Worm (Caenorhabditis elegans) whole organism, young adult: ENCODE measurements around the gene Y38E10A.17.

Source experiments
- B0019.2 ChIP-seq: fragments of 200-800 bp; sonication (Bioruptor generic); conservative IDR thresholded peaks from 2 replicates; pipeline ENCODE4 v1.3.6; 2022; ENCODE audit warnings: missing genetic modification reagents, missing genetic modification characterization, missing compliant biosample characterization
- C06A6.2 ChIP-seq: fragments of 200-800 bp; sonication (Bioruptor generic); conservative IDR thresholded peaks from 2 replicates; pipeline ENCODE4 v1.3.6; 2022; ENCODE audit warnings: missing genetic modification characterization, missing compliant biosample characterization
- F10E7.11 ChIP-seq: sonication (generic microtip); optimal IDR thresholded peaks from 2 replicates; lab custom pipeline; 2017; ENCODE audit warnings: mild to moderate bottlenecking, missing genetic modification characterization, moderate library complexity, missing compliant biosample characterization
- F22D6.2 ChIP-seq: sonication (generic microtip); optimal IDR thresholded peaks from 2 replicates; lab custom pipeline; 2016; ENCODE audit warnings: mild to moderate bottlenecking, missing genetic modification characterization, missing compliant biosample characterization
- F55B11.4 ChIP-seq: sonication (generic microtip); optimal IDR thresholded peaks from 2 replicates; lab custom pipeline; 2016; ENCODE audit warnings: missing compliant biosample characterization, missing genetic modification characterization, borderline replicate concordance; ENCODE audit not compliant: insufficient read depth
- K11D2.4 ChIP-seq: fragments of 200-800 bp; sonication (Bioruptor generic); IDR thresholded peaks from 2 replicates; pipeline ENCODE4 v1.3.6; 2022; ENCODE audit warnings: missing genetic modification reagents, missing genetic modification characterization, missing compliant biosample characterization
- K12H6.12 ChIP-seq: fragments of 200-800 bp; sonication (Bioruptor generic); optimal IDR thresholded peaks from 2 replicates; lab custom pipeline; 2018; ENCODE audit warnings: mild to moderate bottlenecking, missing genetic modification characterization, missing compliant biosample characterization
- T26A5.8 ChIP-seq: sonication (generic microtip); optimal IDR thresholded peaks from 2 replicates; lab custom pipeline; 2016; ENCODE audit warnings: missing genetic modification characterization, missing compliant biosample characterization
- Y95B8A.8 ChIP-seq: fragments of 200-800 bp; sonication (Bioruptor generic); IDR thresholded peaks from 2 replicates; pipeline ENCODE4 v1.3.6; 2022; ENCODE audit warnings: missing genetic modification reagents, missing genetic modification characterization, missing compliant biosample characterization
- ZK185.1 ChIP-seq: sonication (generic microtip); optimal IDR thresholded peaks from 2 replicates; lab custom pipeline; 2016; ENCODE audit warnings: mild to moderate bottlenecking, missing genetic modification characterization, missing compliant biosample characterization; ENCODE audit not compliant: poor library complexity, severe bottlenecking
- akir-1 ChIP-seq: fragments of 200-800 bp; sonication (Bioruptor generic); optimal IDR thresholded peaks from 2 replicates; lab custom pipeline; 2018; ENCODE audit warnings: mild to moderate bottlenecking, missing genetic modification characterization, moderate library complexity, missing compliant biosample characterization
- aptf-2 ChIP-seq: fragments of 200-800 bp; sonication (Bioruptor generic); conservative IDR thresholded peaks from 2 replicates; pipeline ENCODE4 v1.3.6; 2022; ENCODE audit warnings: missing genetic modification reagents, missing genetic modification characterization, missing compliant biosample characterization
- cebp-1 ChIP-seq, 2 experiments: fragments of 200-800 bp in 1 of 2; sonication (Bioruptor generic) in 1 of 2; sonication (generic microtip) in 1 of 2; IDR thresholded peaks in 1 of 2; optimal IDR thresholded peaks in 1 of 2; 2 replicates each; pipeline versions ENCODE4 v1.3.6 to Lab custom; 2017 to 2022; ENCODE audit warnings: missing compliant biosample characterization in 2 of 2, missing genetic modification characterization in 2 of 2, mild to moderate bottlenecking in 1 of 2, missing genetic modification reagents in 1 of 2, moderate library complexity in 1 of 2
- ceh-91 ChIP-seq: fragments of 200-800 bp; sonication (Bioruptor generic); IDR thresholded peaks from 2 replicates; pipeline ENCODE4 v1.3.6; 2022; ENCODE audit warnings: missing genetic modification reagents, missing genetic modification characterization, missing compliant biosample characterization
- dox-1 ChIP-seq: fragments of 200-800 bp; sonication (Bioruptor generic); IDR thresholded peaks from 2 replicates; pipeline ENCODE4 v1.3.6; 2022; ENCODE audit warnings: missing genetic modification reagents, missing genetic modification characterization, missing compliant biosample characterization
- egl-18 ChIP-seq: fragments of 200-800 bp; sonication (Bioruptor generic); IDR thresholded peaks from 2 replicates; pipeline ENCODE4 v1.3.6; 2022; ENCODE audit warnings: missing genetic modification reagents, missing genetic modification characterization, missing compliant biosample characterization
- gei-17 ChIP-seq: fragments of 200-800 bp; sonication (Bioruptor generic); optimal IDR thresholded peaks from 2 replicates; lab custom pipeline; 2018; ENCODE audit warnings: mild to moderate bottlenecking, missing genetic modification characterization, missing compliant biosample characterization
- him-1 ChIP-seq: sonication (generic microtip); optimal IDR thresholded peaks from 2 replicates; lab custom pipeline; 2016; ENCODE audit warnings: missing genotype, missing genetic modification reagents, missing genetic modification characterization, missing compliant biosample characterization
- hlh-12 ChIP-seq: sonication (generic microtip); optimal IDR thresholded peaks from 2 replicates; lab custom pipeline; 2016; ENCODE audit warnings: missing genetic modification characterization, missing compliant biosample characterization
- lag-1 ChIP-seq: fragments of 200-800 bp; sonication (Bioruptor generic); IDR thresholded peaks from 2 replicates; pipeline ENCODE4 v1.3.6; 2022; ENCODE audit warnings: missing genetic modification reagents, missing genetic modification characterization, missing compliant biosample characterization
- let-526 ChIP-seq: fragments of 200-800 bp; sonication (Bioruptor generic); IDR thresholded peaks from 2 replicates; pipeline ENCODE4 v1.3.6; 2022; ENCODE audit warnings: missing genetic modification reagents, missing genetic modification characterization, missing compliant biosample characterization
- let-607 ChIP-seq, 2 experiments: fragments of 200-800 bp in 1 of 2; sonication (Bioruptor generic) in 1 of 2; sonication (generic microtip) in 1 of 2; optimal IDR thresholded peaks; 2 replicates each; lab custom pipeline; 2016 to 2018; ENCODE audit warnings: mild to moderate bottlenecking in 2 of 2, missing compliant biosample characterization in 2 of 2, missing genetic modification characterization in 2 of 2, moderate library complexity in 2 of 2, missing genotype in 1 of 2
- lsl-1 ChIP-seq: fragments of 200-800 bp; sonication (Bioruptor generic); optimal IDR thresholded peaks from 2 replicates; lab custom pipeline; 2018; ENCODE audit warnings: mild to moderate bottlenecking, missing genetic modification characterization, moderate library complexity, missing compliant biosample characterization
- lsy-27 ChIP-seq: sonication (generic microtip); optimal IDR thresholded peaks from 2 replicates; lab custom pipeline; 2017; ENCODE audit warnings: missing genetic modification characterization, mild to moderate bottlenecking, missing compliant biosample characterization, antibody characterized with exemption, missing genotype, borderline replicate concordance; ENCODE audit not compliant: insufficient read depth
- madf-3 ChIP-seq: fragments of 200-800 bp; sonication (Bioruptor generic); IDR thresholded peaks from 2 replicates; pipeline ENCODE4 v1.3.6; 2022; ENCODE audit warnings: missing genetic modification reagents, missing genetic modification characterization, missing compliant biosample characterization
- madf-8 ChIP-seq: fragments of 200-800 bp; sonication (Bioruptor generic); conservative IDR thresholded peaks from 2 replicates; pipeline ENCODE4 v1.3.6; 2022; ENCODE audit warnings: missing genetic modification reagents, missing genetic modification characterization, missing compliant biosample characterization
- mes-4 ChIP-seq: sonication (generic microtip); optimal IDR thresholded peaks from 2 replicates; lab custom pipeline; 2016; ENCODE audit warnings: missing genotype, missing genetic modification characterization, missing compliant biosample characterization
- mxl-1 ChIP-seq: sonication (generic microtip); optimal IDR thresholded peaks from 2 replicates; lab custom pipeline; 2016; ENCODE audit warnings: missing genetic modification characterization, missing compliant biosample characterization
- nfya-2 ChIP-seq: fragments of 200-800 bp; sonication (Bioruptor generic); IDR thresholded peaks from 2 replicates; pipeline ENCODE4 v1.3.6; 2022; ENCODE audit warnings: missing genetic modification reagents, missing genetic modification characterization, missing compliant biosample characterization
- nhr-27 ChIP-seq: fragments of 200-800 bp; sonication (Bioruptor generic); optimal IDR thresholded peaks from 2 replicates; lab custom pipeline; 2018; ENCODE audit warnings: mild to moderate bottlenecking, missing genetic modification characterization, moderate library complexity, missing compliant biosample characterization
- repo-1 ChIP-seq: sonication (generic microtip); optimal IDR thresholded peaks from 2 replicates; lab custom pipeline; 2017; ENCODE audit warnings: mild to moderate bottlenecking, missing genetic modification characterization, missing compliant biosample characterization
- somi-1 ChIP-seq: fragments of 200-800 bp; sonication (Bioruptor generic); optimal IDR thresholded peaks from 2 replicates; lab custom pipeline; 2018; ENCODE audit warnings: mild to moderate bottlenecking, missing genetic modification characterization, missing compliant biosample characterization
- unc-130 ChIP-seq: sonication (generic microtip); optimal IDR thresholded peaks from 2 replicates; lab custom pipeline; 2016; ENCODE audit warnings: missing genetic modification reagents, missing genetic modification characterization, missing compliant biosample characterization
- unc-62 ChIP-seq: fragments of 150-350 bp; optimal IDR thresholded peaks from 2 replicates; lab custom pipeline; 2014; ENCODE audit warnings: missing biosample characterization, missing genetic modification reagents, missing genetic modification characterization
- ztf-18 ChIP-seq: sonication (generic microtip); optimal IDR thresholded peaks from 2 replicates; lab custom pipeline; 2016; ENCODE audit warnings: missing genotype, mild to moderate bottlenecking, missing genetic modification characterization, missing compliant biosample characterization
- ztf-22 ChIP-seq: fragments of 200-800 bp; sonication (Bioruptor generic); optimal IDR thresholded peaks from 2 replicates; lab custom pipeline; 2018; ENCODE audit warnings: mild to moderate bottlenecking, missing genetic modification characterization, moderate library complexity, missing compliant biosample characterization
- ztf-25 ChIP-seq: fragments of 200-800 bp; sonication (Bioruptor generic); IDR thresholded peaks from 2 replicates; pipeline ENCODE4 v1.3.6; 2022; ENCODE audit warnings: missing genetic modification reagents, missing genetic modification characterization, missing compliant biosample characterization
- ztf-6 ChIP-seq: fragments of 200-800 bp; sonication (Bioruptor generic); IDR thresholded peaks from 2 replicates; pipeline ENCODE4 v1.3.6; 2022; ENCODE audit warnings: missing genetic modification reagents, missing genetic modification characterization, missing compliant biosample characterization

The Y38E10A.17 gene

ce11 chrII:12612218-12612617 lies 22.4 kb downstream of the Y38E10A.17 start, which contains the start of gene nspe-4:
TSS of gene nspe-4 (plus strand) at chrII:12612518.
- no peak for TF ChIP-seq cebp-1 (GFP tag; IDR thresholded peaks at IDR 0.05; lab: Robert Waterston, UW)
- TF ChIP-seq cebp-1 (tag; optimal IDR thresholded peaks at IDR 0.05; lab: Kevin White, UChicago) = no peak
- no peak for TF ChIP-seq B0019.2 (GFP tag; lab: Robert Waterston, UW)
- no peak for TF ChIP-seq him-1 (tag; lab: Kevin White, UChicago)
- no peak for TF ChIP-seq K12H6.12 (tag; lab: Kevin White, UChicago)
- TF ChIP-seq somi-1 = no peak
- no peak for TF ChIP-seq nhr-27 (tag; lab: Kevin White, UChicago)
- TF ChIP-seq, all 124 proteins: peak for 0

ce11 chrII:12608653-12609052 lies 25.9 kb downstream of the Y38E10A.17 start, which contains the start of gene Y38E10A.9:
TSS of gene Y38E10A.9 (plus strand) at chrII:12608953.
- TF ChIP-seq mxl-1 (tag; lab: Kevin White, UChicago) (no peak), ZK185.1 (tag; lab: Kevin White, UChicago) (no peak), repo-1 (tag; lab: Kevin White, UChicago) (no peak), unc-130 (no peak), mes-4 (no peak), Y95B8A.8 (no peak), ztf-22 (GFP tag; lab: Kevin White, UChicago) (no peak), cebp-1 (GFP tag; IDR thresholded peaks at IDR 0.05; lab: Robert Waterston, UW) (no peak), cebp-1 (tag; optimal IDR thresholded peaks at IDR 0.05; lab: Kevin White, UChicago) (no peak), ztf-6 (GFP tag; lab: Robert Waterston, UW) (no peak), lag-1 (GFP tag; lab: Robert Waterston, UW) (no peak), hlh-12 (tag; lab: Kevin White, UChicago) (no peak), let-526 (GFP tag; lab: Robert Waterston, UW) (no peak), lsy-27 (tag; lab: Kevin White, UChicago) (no peak), egl-18 (no peak), F55B11.4 (no peak), T26A5.8 (tag; lab: Kevin White, UChicago) (no peak), gei-17 (GFP tag; lab: Kevin White, UChicago) (no peak), ceh-91 (GFP tag; lab: Robert Waterston, UW) (no peak), ztf-25 (no peak), lsl-1 (GFP tag; lab: Kevin White, UChicago) (no peak)

- TF ChIP-seq K11D2.4 = no peak
- no peak for TF ChIP-seq C06A6.2 (GFP tag; lab: Robert Waterston, UW)
- no peak for TF ChIP-seq ztf-22 (GFP tag; lab: Kevin White, UChicago)
- TF ChIP-seq aptf-2 (GFP tag; lab: Robert Waterston, UW) = no peak
- TF ChIP-seq F10E7.11 (tag; lab: Kevin White, UChicago) = no peak
- no peak for TF ChIP-seq ztf-18 (tag; lab: Kevin White, UChicago)
- TF ChIP-seq madf-8 (GFP tag; lab: Robert Waterston, UW) = no peak
- no peak for TF ChIP-seq akir-1 (GFP tag; lab: Kevin White, UChicago)
- TF ChIP-seq somi-1 = no peak
- TF ChIP-seq nfya-2 (GFP tag; lab: Robert Waterston, UW) = no peak
- no peak for TF ChIP-seq dox-1 (GFP tag; lab: Robert Waterston, UW)
- no peak for TF ChIP-seq unc-62
- TF ChIP-seq madf-3 = no peak
- TF ChIP-seq F22D6.2 (tag; lab: Kevin White, UChicago) = no peak
- no peak for TF ChIP-seq let-607 (tag; optimal IDR thresholded peaks at IDR 0.05; lab: Kevin White, UChicago)
Observed at ce11 chrII:12606900-12607299, 27.7 kb downstream of the Y38E10A.17 start, which contains the start of gene Y38E10A.8. TSS of gene Y38E10A.8 (plus strand) at chrII:12607200.
